Worm (Caenorhabditis elegans) whole organism, dauer: ENCODE results near the gene srx-115.

Experiments
- unc-62 ChIP-seq: sonication (generic microtip); optimal IDR thresholded peaks from 2 replicates; lab custom pipeline; 2017; ENCODE audit warnings: missing biosample characterization, missing genetic modification reagents, missing genetic modification characterization

Gene srx-115

ce11 chrV:8767493-8767892, 4.2 kb upstream of the srx-115 start:
- TF ChIP-seq unc-62: no peak

ce11 chrV:8768481-8768959, 3.2 kb upstream of the srx-115 start, which contains the start of gene B0507.3:
TSS of gene B0507.3 (plus strand) at chrV:8768909.
- TF ChIP-seq unc-62: no peak

DNA sequence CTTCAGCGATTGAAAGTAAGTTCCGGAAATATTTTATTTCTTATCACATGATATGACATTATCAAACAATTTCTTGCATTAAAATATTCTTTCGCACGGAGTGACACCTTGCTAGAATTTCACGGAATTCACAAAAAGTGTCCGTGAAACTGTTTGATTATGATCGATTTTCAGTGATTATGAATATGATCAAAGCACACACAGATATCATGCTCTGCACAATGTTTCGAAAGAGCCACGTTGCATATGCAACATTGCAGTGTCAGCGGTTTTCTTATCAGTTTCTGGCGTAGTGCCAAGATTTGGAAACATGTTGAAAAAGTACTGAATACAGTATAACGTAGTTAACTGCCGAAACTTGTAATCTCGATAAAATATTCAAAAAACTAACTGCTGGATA, 2.5 kb upstream of the srx-115 start:
- TF ChIP-seq unc-62: no peak

DNA sequence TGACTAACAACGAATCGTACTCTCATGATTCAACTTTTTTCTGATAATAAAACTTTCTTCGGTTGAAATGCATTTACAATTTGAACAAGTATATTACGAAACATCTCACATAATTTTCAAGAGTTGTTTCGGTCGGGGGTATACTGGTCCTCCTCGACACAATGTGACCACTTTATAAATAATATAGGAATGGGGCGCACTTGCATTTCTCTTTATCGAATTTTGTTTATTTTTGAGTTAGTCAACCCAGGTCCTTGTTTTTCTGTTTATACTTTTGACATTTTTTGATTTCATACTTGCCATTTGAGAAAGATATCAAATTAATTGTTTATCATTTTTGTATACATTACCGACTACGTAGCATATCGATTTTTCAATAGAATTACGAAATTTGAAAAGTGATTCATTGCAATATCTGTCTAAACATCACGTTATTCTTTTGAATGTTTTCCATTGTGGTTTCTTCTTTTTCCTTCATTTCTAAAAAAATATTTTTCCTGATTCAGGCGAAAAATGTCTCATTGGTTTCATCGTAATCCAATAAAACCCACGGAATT, 2.2 kb downstream of the srx-115 start, which contains the start of gene B0507.2:
B0507.2 (plus strand) TSS at position 507 of the 557 bp plus-strand sequence.
- no peak for TF ChIP-seq unc-62

DNA sequence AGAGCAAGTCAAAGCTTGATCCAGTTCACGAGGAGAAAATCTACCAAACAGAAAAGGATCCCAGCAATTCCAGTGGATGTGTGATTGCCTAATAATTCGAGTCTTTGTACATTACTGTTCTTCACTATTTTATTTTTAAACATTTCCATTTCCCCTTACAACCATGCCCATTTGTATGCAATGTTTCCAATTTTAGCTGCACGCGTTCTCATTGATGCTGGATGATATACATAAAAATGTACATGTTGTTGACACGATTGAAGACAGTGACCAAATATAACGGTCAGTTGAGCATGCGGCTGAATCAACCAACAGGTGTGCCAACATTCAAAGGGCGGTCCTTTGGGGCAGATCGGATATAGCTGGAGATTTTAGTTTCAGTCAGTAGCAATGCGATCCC, 4.6 kb downstream of the srx-115 start, which contains the start of gene B0507.1:
B0507.1 (plus strand) TSS at position 301 of the 400 bp plus-strand sequence.
- no peak for TF ChIP-seq unc-62

DNA sequence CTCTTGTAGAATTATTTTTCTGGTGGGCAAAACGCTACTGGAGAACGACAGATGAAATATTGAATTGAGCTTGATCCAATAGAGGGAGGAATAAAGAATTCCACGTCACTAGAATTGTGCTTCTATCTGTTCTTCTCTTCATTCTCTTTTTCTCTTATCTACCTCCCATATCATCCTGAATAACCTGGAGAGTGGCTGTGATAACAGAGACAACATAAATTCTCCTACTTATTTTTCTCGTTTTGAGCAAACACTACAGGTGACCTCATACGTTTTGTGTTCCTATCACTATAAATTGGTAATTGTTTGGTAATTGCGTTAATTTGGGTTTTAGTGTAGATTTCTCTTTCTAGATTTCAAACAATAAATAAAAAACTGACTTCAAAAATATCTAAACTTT, 9.5 kb downstream of the srx-115 start:
- no peak for TF ChIP-seq unc-62

DNA sequence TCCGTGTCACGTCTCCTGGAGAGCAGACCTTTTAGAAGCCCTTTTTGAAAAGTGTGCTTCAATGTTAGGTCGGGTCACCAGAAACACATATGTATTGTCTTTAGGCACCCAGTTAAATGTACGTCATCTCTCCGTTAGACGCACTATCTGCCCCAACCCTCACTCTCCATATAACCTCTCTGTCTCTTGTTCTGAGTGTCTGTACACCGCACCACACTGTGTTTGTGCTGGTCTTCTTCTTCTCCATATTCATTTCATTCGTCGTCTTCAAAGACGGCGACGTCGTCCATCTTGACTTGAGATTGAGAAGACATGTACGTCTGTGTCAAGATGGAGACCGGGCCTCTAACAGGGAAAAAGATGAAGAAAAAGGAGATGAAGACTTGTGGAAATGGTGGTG, 10.4 kb downstream of the srx-115 start:
- TF ChIP-seq unc-62: no peak

- TF ChIP-seq unc-62: no peak
These were observed 12.8 kb downstream of the srx-115 start for ce11 chrV:8784485-8784884.

DNA sequence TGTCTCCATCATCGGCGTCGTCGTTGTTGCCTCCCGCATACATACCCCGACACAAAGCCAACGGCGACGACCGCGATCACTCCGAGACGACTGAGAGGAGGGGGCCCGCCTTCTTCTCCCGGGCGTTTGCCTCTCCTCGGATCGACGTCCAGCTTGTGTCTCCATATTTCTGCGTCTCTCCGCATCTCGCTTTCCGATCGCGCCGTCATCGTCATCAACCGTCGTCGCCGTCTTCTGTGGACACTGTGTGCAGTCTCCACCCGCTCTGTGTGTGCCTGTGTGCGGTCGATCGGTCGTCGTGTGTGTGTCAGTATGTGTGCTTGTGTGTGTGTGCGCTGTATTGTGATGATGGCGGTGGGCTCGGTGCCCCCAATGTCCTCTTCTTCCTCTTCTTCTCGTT, 13.8 kb downstream of the srx-115 start:
- TF ChIP-seq unc-62: no peak

DNA sequence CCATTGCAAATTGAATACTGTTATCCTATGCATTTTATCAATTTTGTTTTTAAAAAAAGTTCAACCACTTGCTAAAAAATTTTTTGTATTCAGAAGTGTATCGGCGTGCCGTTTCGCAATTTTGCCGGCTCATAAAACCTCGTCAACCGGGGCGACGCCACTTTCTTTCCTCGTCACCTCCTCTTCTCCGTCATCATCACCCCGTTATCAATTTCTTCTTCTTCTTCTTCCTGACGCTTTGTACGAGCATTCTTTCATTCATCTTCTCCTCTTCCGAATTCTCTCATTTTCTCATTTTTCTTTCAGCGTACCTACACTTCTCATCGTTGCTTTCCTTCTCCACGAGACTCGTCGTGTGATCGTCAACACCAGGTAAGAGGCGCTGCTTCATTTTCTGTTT, 14.5 kb downstream of the srx-115 start, which contains the start of gene sup-37:
sup-37 (plus strand) TSS at position 301 of the 400 bp plus-strand sequence.
- no peak for TF ChIP-seq unc-62

ce11 chrV:8789345-8789744, 17.6 kb downstream of the srx-115 start:
- TF ChIP-seq unc-62: no peak

DNA sequence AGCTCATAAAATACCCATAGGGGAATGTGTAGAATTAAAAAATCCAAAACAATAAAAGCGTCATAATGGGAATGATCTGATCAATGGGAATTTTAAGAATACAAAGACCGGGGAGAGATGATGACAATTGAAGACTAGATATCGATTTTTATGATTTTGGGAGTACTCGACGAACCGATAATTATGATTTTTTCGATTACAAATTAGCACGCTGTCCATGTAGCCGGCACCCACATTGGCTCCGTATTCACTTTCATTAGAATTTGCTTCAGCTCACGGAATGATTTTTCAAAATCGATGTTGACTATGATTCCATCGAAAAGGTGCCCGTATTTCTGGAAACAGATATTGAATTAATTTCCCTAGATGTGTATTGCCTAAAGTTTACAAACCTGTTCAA, 21.1 kb downstream of the srx-115 start:
- TF ChIP-seq unc-62: no peak

ce11 chrV:8795499-8795898, 23.8 kb downstream of the srx-115 start:
- no peak for TF ChIP-seq unc-62

DNA sequence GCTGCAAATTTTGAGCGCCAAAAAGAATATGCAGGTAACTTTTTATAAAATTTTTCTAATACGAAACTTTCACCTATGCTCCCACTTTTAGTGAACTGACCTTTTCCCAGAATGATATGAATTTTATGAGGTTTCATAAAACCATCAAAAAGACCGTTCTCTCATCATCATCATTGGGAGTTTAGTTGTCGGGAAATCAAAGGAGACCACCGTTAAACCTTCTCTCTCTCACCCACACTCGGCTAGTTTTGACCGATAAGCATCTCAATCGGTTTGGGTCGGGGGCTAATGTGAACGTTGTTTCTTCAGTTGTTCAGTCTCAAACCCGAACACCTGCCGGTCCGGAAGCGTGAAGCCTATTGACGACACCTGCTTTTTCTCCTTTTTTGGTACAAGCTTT, 24.5 kb downstream of the srx-115 start:
- TF ChIP-seq unc-62: no peak

ce11 chrV:8796889-8797288, 25.2 kb downstream of the srx-115 start:
- TF ChIP-seq unc-62: no peak

ce11 chrV:8798470-8798869, 26.8 kb downstream of the srx-115 start:
- TF ChIP-seq unc-62: no peak

DNA sequence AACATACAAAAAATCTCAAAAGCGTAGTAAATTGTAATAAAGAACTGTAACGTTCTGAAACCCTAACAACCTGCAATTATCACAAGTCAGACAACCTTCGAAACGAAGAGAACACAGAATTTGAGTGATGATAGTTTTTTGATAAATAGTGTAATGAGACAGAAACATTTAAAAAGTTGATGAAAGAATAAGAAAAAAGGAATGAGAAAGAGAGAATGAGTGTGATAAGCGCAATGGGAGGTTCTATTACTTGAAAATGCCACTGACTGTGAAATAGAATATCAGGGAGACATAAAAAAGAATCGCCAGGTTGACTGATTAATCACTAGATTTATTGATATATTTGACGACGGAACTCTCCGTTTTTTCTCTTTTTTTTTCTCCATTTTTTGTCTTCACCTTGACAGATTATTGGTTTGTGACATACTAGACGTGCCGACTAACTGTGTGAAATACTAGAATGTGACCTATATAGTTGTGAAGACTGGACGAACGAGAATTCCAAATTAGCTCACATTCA, 27.7 kb downstream of the srx-115 start:
- TF ChIP-seq unc-62: no peak

DNA sequence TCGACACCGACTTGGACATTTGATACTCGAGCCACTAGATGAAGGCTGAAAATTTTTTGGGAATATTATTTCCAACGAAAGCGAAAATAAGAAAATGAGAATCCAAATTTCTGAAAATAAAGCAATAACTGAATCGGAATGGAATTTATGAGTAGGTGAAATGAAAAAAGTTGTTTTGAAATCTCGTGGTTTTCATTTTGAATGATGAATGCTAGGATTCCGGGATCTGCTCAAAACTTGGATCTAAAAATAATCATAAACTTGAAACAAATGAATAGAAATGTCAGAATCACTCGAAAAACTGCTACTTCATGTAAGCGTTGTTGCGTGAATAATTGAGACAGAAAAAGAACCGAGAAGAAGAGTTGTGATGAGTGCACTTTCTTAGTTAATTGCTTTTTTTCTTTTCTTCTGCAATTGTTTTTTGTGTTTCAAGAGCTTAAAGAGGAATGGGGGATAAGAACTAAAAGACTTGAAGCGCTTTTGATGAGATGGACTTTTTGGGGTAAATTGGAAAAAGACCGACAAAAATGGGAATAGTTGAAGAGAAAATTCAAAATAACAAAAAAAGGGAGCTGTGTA, 29.4 kb downstream of the srx-115 start, which contains the start of gene magu-2:
magu-2 (minus strand) TSS at position 51 of the 582 bp plus-strand sequence.
- no peak for TF ChIP-seq unc-62
